Fruit fly (Drosophila melanogaster) whole organism, embryonic: ENCODE data around the gene Cnot4.

Experiments used
- Abd-B ChIP-seq: fragments of 200-800 bp; sonication (Bioruptor generic); optimal IDR thresholded peaks from 2 replicates; lab custom pipeline; 2018; ENCODE audit warnings: missing biosample characterization, mild to moderate bottlenecking, missing genetic modification characterization, moderate library complexity
- Aef1 ChIP-seq: fragments of 200-800 bp; sonication (Bioruptor generic); IDR thresholded peaks from 3 replicates; pipeline ENCODE4 v1.3.6; 2022; ENCODE audit warnings: missing biosample characterization, missing genetic modification characterization
- Atf6 ChIP-seq: fragments of 200-800 bp; sonication (Bioruptor generic); IDR thresholded peaks from 2 replicates; pipeline ENCODE4 v1.3.6; 2022; ENCODE audit warnings: missing biosample characterization, missing genetic modification characterization
- BEAF-32 ChIP-seq: fragments of 200-800 bp; sonication (Bioruptor generic); optimal IDR thresholded peaks from 3 replicates; lab custom pipeline; 2017; ENCODE audit warnings: missing biosample characterization, missing genetic modification characterization, mild to moderate bottlenecking, moderate library complexity, missing genetic modification reagents
- Bdp1 ChIP-seq: fragments of 200-800 bp; sonication (Bioruptor generic); optimal IDR thresholded peaks from 3 replicates; lab custom pipeline; 2016; ENCODE audit warnings: missing biosample characterization, missing genetic modification characterization
- CG10565 ChIP-seq: fragments of 200-800 bp; sonication (Bioruptor generic); optimal IDR thresholded peaks from 3 replicates; lab custom pipeline; 2016; ENCODE audit warnings: missing biosample characterization, mild to moderate bottlenecking, missing genetic modification characterization
- CG11723 ChIP-seq: fragments of 200-800 bp; sonication (Bioruptor generic); optimal IDR thresholded peaks from 2 replicates; lab custom pipeline; 2017; ENCODE audit warnings: missing biosample characterization, mild to moderate bottlenecking, missing genetic modification characterization
- CG12236 ChIP-seq: fragments of 200-800 bp; sonication (Bioruptor generic); optimal IDR thresholded peaks from 2 replicates; lab custom pipeline; 2016; ENCODE audit warnings: missing biosample characterization, missing genetic modification characterization
- CG13123 ChIP-seq: fragments of 200-800 bp; sonication (Bioruptor generic); optimal IDR thresholded peaks from 2 replicates; lab custom pipeline; 2016; ENCODE audit warnings: missing biosample characterization, missing genetic modification characterization
- CG13287 ChIP-seq: fragments of 200-800 bp; sonication (Bioruptor generic); IDR thresholded peaks from 2 replicates; pipeline ENCODE4 v1.3.6; 2022; ENCODE audit warnings: missing biosample characterization, missing genetic modification characterization; ENCODE audit not compliant: partially characterized antibody
- CG13424 ChIP-seq: fragments of 200-800 bp; sonication (Bioruptor generic); optimal IDR thresholded peaks from 2 replicates; lab custom pipeline; 2019; ENCODE audit warnings: missing biosample characterization, mild to moderate bottlenecking, missing genetic modification characterization, moderate library complexity
- CG16779 ChIP-seq: fragments of 200-800 bp; sonication (Bioruptor generic); IDR thresholded peaks from 2 replicates; pipeline ENCODE4 v1.3.6; 2022; ENCODE audit warnings: missing biosample characterization, missing genetic modification characterization
- CG16813 ChIP-seq: fragments of 200-800 bp; sonication (Bioruptor generic); IDR thresholded peaks from 3 replicates; pipeline ENCODE4 v1.3.6; 2022; ENCODE audit warnings: missing biosample characterization, missing genetic modification characterization; ENCODE audit not compliant: partially characterized antibody
- CG18262 ChIP-seq: fragments of 200-800 bp; optimal IDR thresholded peaks from 3 replicates; lab custom pipeline; 2019; ENCODE audit warnings: missing biosample characterization, mild to moderate bottlenecking, missing genetic modification characterization, moderate library complexity
- CG3995 ChIP-seq: fragments of 200-800 bp; sonication (Bioruptor generic); optimal IDR thresholded peaks from 3 replicates; lab custom pipeline; 2016; ENCODE audit warnings: missing biosample characterization, missing genetic modification characterization
- CG6854 ChIP-seq: fragments of 200-800 bp; sonication (Bioruptor generic); optimal IDR thresholded peaks from 3 replicates; lab custom pipeline; 2017; ENCODE audit warnings: missing biosample characterization, mild to moderate bottlenecking, missing genetic modification characterization
- CG7839 ChIP-seq: fragments of 200-800 bp; sonication (Bioruptor generic); optimal IDR thresholded peaks from 3 replicates; lab custom pipeline; 2018; ENCODE audit warnings: missing biosample characterization, mild to moderate bottlenecking, missing genetic modification characterization, moderate library complexity
- CG7987 ChIP-seq: fragments of 200-800 bp; sonication (Bioruptor generic); optimal IDR thresholded peaks from 2 replicates; lab custom pipeline; 2018; ENCODE audit warnings: missing biosample characterization, mild to moderate bottlenecking, missing genetic modification characterization, moderate library complexity
- CG9437 ChIP-seq: fragments of 200-800 bp; sonication (Bioruptor generic); optimal IDR thresholded peaks from 2 replicates; lab custom pipeline; 2018; ENCODE audit warnings: missing biosample characterization, mild to moderate bottlenecking, missing genetic modification characterization
- CG9609 ChIP-seq: fragments of 200-800 bp; sonication (Bioruptor generic); optimal IDR thresholded peaks from 3 replicates; lab custom pipeline; 2016; ENCODE audit warnings: missing biosample characterization, missing genetic modification characterization
- Chrac-16 ChIP-seq: fragments of 200-800 bp; sonication (Bioruptor generic); optimal IDR thresholded peaks from 3 replicates; lab custom pipeline; 2016; ENCODE audit warnings: missing biosample characterization, missing genetic modification characterization
- CoRest ChIP-seq: fragments of 200-800 bp; sonication (Bioruptor generic); optimal IDR thresholded peaks from 3 replicates; lab custom pipeline; 2018; ENCODE audit warnings: missing biosample characterization, mild to moderate bottlenecking, missing genetic modification characterization, moderate library complexity
- D19B ChIP-seq: fragments of 200-800 bp; sonication (Bioruptor generic); optimal IDR thresholded peaks from 2 replicates; lab custom pipeline; 2017; ENCODE audit warnings: missing biosample characterization, mild to moderate bottlenecking, missing genetic modification characterization
- Dbx ChIP-seq: fragments of 200-800 bp; sonication (Bioruptor generic); IDR thresholded peaks from 3 replicates; pipeline ENCODE4 v1.3.6; 2022; ENCODE audit warnings: missing biosample characterization, missing genetic modification characterization
- E2f1 ChIP-seq: fragments of 200-800 bp; sonication (Bioruptor generic); IDR thresholded peaks from 2 replicates; pipeline ENCODE4 v1.3.6; 2022; ENCODE audit warnings: missing biosample characterization, missing genetic modification characterization
- Fer2 ChIP-seq: fragments of 200-800 bp; sonication (Bioruptor generic); optimal IDR thresholded peaks from 2 replicates; lab custom pipeline; 2018; ENCODE audit warnings: missing biosample characterization, mild to moderate bottlenecking, missing genetic modification characterization, moderate library complexity
- H2.0 ChIP-seq: fragments of 200-800 bp; sonication (Bioruptor generic); IDR thresholded peaks from 2 replicates; pipeline ENCODE4 v1.3.6; 2022; ENCODE audit warnings: missing biosample characterization, missing genetic modification characterization
- HLHmδ ChIP-seq: fragments of 200-800 bp; sonication (Bioruptor generic); optimal IDR thresholded peaks from 2 replicates; lab custom pipeline; 2018; ENCODE audit warnings: missing biosample characterization, mild to moderate bottlenecking, missing genetic modification characterization, moderate library complexity
- Hand ChIP-seq: fragments of 200-800 bp; sonication (Bioruptor generic); optimal IDR thresholded peaks from 2 replicates; lab custom pipeline; 2017; ENCODE audit warnings: mild to moderate bottlenecking, missing biosample characterization, missing genetic modification reagents, missing genetic modification characterization
- Hmr ChIP-seq: fragments of 200-800 bp; sonication (Bioruptor generic); optimal IDR thresholded peaks from 3 replicates; lab custom pipeline; 2017; ENCODE audit warnings: mild to moderate bottlenecking, missing biosample characterization, missing genetic modification reagents, missing genetic modification characterization
- Max ChIP-seq: fragments of 200-800 bp; sonication (Bioruptor generic); optimal IDR thresholded peaks from 2 replicates; lab custom pipeline; 2016; ENCODE audit warnings: missing biosample characterization, mild to moderate bottlenecking, missing genetic modification characterization
- Meics ChIP-seq: fragments of 200-800 bp; sonication (Bioruptor generic); optimal IDR thresholded peaks from 2 replicates; lab custom pipeline; 2017; ENCODE audit warnings: missing biosample characterization, mild to moderate bottlenecking, missing genetic modification characterization
- Sox102F ChIP-seq: fragments of 200-800 bp; sonication (Bioruptor generic); optimal IDR thresholded peaks from 2 replicates; lab custom pipeline; 2018; ENCODE audit warnings: missing biosample characterization, mild to moderate bottlenecking, missing genetic modification characterization, moderate library complexity
- TFAM ChIP-seq: fragments of 200-800 bp; sonication (Bioruptor generic); optimal IDR thresholded peaks from 2 replicates; lab custom pipeline; 2017; ENCODE audit warnings: missing biosample characterization, missing genetic modification characterization, inconsistent platforms
- Xrp1 ChIP-seq: fragments of 200-800 bp; sonication (Bioruptor generic); IDR thresholded peaks from 2 replicates; pipeline ENCODE4 v1.3.6; 2022; ENCODE audit warnings: missing biosample characterization, missing genetic modification characterization
- abd-A ChIP-seq: fragments of 200-800 bp; sonication (Bioruptor generic); optimal IDR thresholded peaks from 3 replicates; lab custom pipeline; 2019; ENCODE audit warnings: missing biosample characterization, mild to moderate bottlenecking, missing genetic modification characterization, moderate library complexity
- az2 ChIP-seq: fragments of 200-800 bp; sonication (Bioruptor generic); optimal IDR thresholded peaks from 3 replicates; lab custom pipeline; 2016; ENCODE audit warnings: missing biosample characterization, missing genetic modification characterization
- cg ChIP-seq: fragments of 200-800 bp; sonication (Bioruptor generic); optimal IDR thresholded peaks from 3 replicates; lab custom pipeline; 2019; ENCODE audit warnings: missing biosample characterization, mild to moderate bottlenecking, missing genetic modification characterization, moderate library complexity
- chif ChIP-seq, 2 experiments: fragments of 200-800 bp; sonication (Bioruptor generic); optimal IDR thresholded peaks; 3 replicates each; lab custom pipeline; 2016; ENCODE audit warnings: missing biosample characterization in 2 of 2, missing genetic modification characterization in 2 of 2
- dmrt11E ChIP-seq: fragments of 200-800 bp; sonication (Bioruptor generic); optimal IDR thresholded peaks from 3 replicates; lab custom pipeline; 2018; ENCODE audit warnings: missing biosample characterization, mild to moderate bottlenecking, missing genetic modification characterization, moderate library complexity
- gce ChIP-seq: fragments of 200-800 bp; sonication (Bioruptor generic); IDR thresholded peaks from 3 replicates; pipeline ENCODE4 v1.3.6; 2022; ENCODE audit warnings: missing biosample characterization, missing genetic modification characterization
- gsb-n ChIP-seq: fragments of 200-800 bp; sonication (Bioruptor generic); optimal IDR thresholded peaks from 3 replicates; lab custom pipeline; 2018; ENCODE audit warnings: missing biosample characterization, mild to moderate bottlenecking, missing genetic modification characterization
- h ChIP-seq: fragments of >200 bp; optimal IDR thresholded peaks from 2 replicates; lab custom pipeline; 2017
- onecut ChIP-seq: fragments of 200-800 bp; sonication (Bioruptor generic); IDR thresholded peaks from 2 replicates; pipeline ENCODE4 v1.3.6; 2022; ENCODE audit warnings: missing biosample characterization, missing genetic modification characterization
- sisA ChIP-seq: fragments of 200-800 bp; sonication (Bioruptor generic); IDR thresholded peaks from 2 replicates; pipeline ENCODE4 v1.3.6; 2022; ENCODE audit warnings: missing biosample characterization, missing genetic modification characterization
- twi ChIP-seq: fragments of 200-800 bp; optimal IDR thresholded peaks from 2 replicates; lab custom pipeline; 2019; ENCODE audit warnings: missing biosample characterization, mild to moderate bottlenecking, missing genetic modification characterization, moderate library complexity
- vfl ChIP-seq: fragments of 200-800 bp; sonication (Bioruptor generic); optimal IDR thresholded peaks from 2 replicates; lab custom pipeline; 2016; ENCODE audit warnings: missing biosample characterization, missing genetic modification characterization
- wek ChIP-seq: fragments of 200-800 bp; sonication (Bioruptor generic); optimal IDR thresholded peaks from 3 replicates; lab custom pipeline; 2018; ENCODE audit warnings: missing biosample characterization, mild to moderate bottlenecking, missing genetic modification characterization, moderate library complexity
- wor ChIP-seq: fragments of 200-800 bp; sonication (Bioruptor generic); IDR thresholded peaks from 2 replicates; pipeline ENCODE4 v1.3.6; 2022; ENCODE audit warnings: missing biosample characterization, missing genetic modification characterization

The Cnot4 gene

dm6 chr2L:10430802-10431476 is 34.4 kb downstream of the Cnot4 start, which contains the start of the genes Bug22 and TfIIB (continued):
- TF ChIP-seq gsb-n (no peak), Hand (GFP tag; lab: Kevin White, UChicago) (no peak), CG16813 (0 out of 3 replicates have a peak, but pooled peaks have one; percentile 36), CG16779 (GFP tag; lab: Robert Waterston, UW) (0 out of 2 replicates have a peak, but pooled peaks have one; percentile 12), Hmr (GFP tag; lab: Kevin White, UChicago) (no peak), CG11723 (GFP tag; lab: Kevin White, UChicago) (peak; percentile 94), Fer2 (tag; lab: Kevin White, UChicago) (peak; percentile 28), H2.0 (GFP tag; lab: Robert Waterston, UW) (peak; percentile 64), Atf6 (peak; percentile 61), h (lab: Kevin White, UChicago) (no peak), CG9609 (GFP tag; lab: Kevin White, UChicago) (peak; percentile 63), Meics (GFP tag; lab: Kevin White, UChicago) (peak; percentile 74), Max (GFP tag; lab: Kevin White, UChicago) (peak; percentile 85), Chrac-16 (peak; percentile 72), CG7987 (GFP tag; lab: Kevin White, UChicago) (peak; percentile 25), CG6854 (GFP tag; lab: Kevin White, UChicago) (no peak), CoRest (tag; lab: Kevin White, UChicago) (peak; percentile 76), CG12236 (GFP tag; lab: Kevin White, UChicago) (peak; percentile 41), BEAF-32 (GFP tag; lab: Kevin White, UChicago) (peak; percentile 47), dmrt11E (tag; lab: Kevin White, UChicago) (peak; percentile 59), CG9437 (GFP tag; lab: Kevin White, UChicago) (peak; percentile 34), CG10565 (no peak), CG13287 (peak; percentile 47), Dbx (GFP tag; lab: Robert Waterston, UW) (peak; percentile 66; the same call in 2 of the 3 replicates), Abd-B (GFP tag; lab: Kevin White, UChicago) (peak; percentile 50), onecut (GFP tag; lab: Robert Waterston, UW) (peak; percentile 63), Aef1 (GFP tag; lab: Robert Waterston, UW) (peak; percentile 66; the same call in 2 of the 3 replicates), chif (GFP tag; optimal IDR thresholded peaks at IDR 0.05; lab: Kevin White, UChicago) (peak; percentile 35 to 41), gce (GFP tag; lab: Robert Waterston, UW) (no peak), Bdp1 (GFP tag; lab: Kevin White, UChicago) (peak; percentile 27), cg (GFP tag; lab: Kevin White, UChicago) (no peak), TFAM (GFP tag; lab: Kevin White, UChicago) (no peak), CG7839 (tag; lab: Kevin White, UChicago) (no peak), vfl (peak; percentile 68), wek (GFP tag; lab: Kevin White, UChicago) (peak; percentile 11), E2f1 (GFP tag; lab: Robert Waterston, UW) (0 out of 2 replicates have a peak, but pooled peaks have one; percentile 12), CG13123 (GFP tag; lab: Kevin White, UChicago) (peak; percentile 65), sisA (GFP tag; lab: Robert Waterston, UW) (peak; percentile 51), CG18262 (peak; percentile 72), abd-A (tag; lab: Kevin White, UChicago) (no peak), twi (peak; percentile 32), D19B (GFP tag; lab: Kevin White, UChicago) (no peak), CG3995 (GFP tag; lab: Kevin White, UChicago) (peak; percentile 17), wor (GFP tag; lab: Robert Waterston, UW) (no peak), az2 (GFP tag; lab: Kevin White, UChicago) (peak; percentile 76), HLHmδ (peak; percentile 30), Xrp1 (peak; percentile 71; the same call in 1 of the 2 replicates), CG13424 (tag; lab: Kevin White, UChicago) (peak; percentile 74), Sox102F (GFP tag; lab: Kevin White, UChicago) (no peak)
